Worm (Caenorhabditis elegans): ENCODE data around the gene T27C5.10.

DNA sequence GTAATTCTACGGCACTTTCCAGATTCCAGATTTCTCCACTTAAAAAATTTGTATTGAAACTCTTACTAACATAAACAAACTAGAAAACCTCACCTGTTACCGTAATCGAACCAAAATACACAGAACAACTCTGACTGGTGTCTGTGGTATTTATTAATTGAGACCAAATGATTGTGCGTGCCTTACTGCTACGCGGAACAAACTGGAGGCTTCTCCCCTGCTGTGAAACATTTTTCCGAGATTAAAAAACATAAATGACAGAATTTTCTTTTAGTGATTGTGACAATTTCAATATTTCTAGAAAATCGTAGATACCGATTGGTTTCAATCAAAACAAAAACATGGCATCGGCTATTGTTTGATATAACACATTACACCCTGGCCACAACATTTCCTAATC, 19.9 kb upstream of the T27C5.10 start:
- TF ChIP-seq let-607 (tag; optimal IDR thresholded peaks at IDR 0.05): no peak
- no peak for TF ChIP-seq pha-4 (tag; optimal IDR thresholded peaks at IDR 0.05)
- TF ChIP-seq Y95B8A.8 (GFP tag; IDR thresholded peaks at IDR 0.05): no peak
- no peak for TF ChIP-seq attf-3 (GFP tag; conservative IDR thresholded peaks at IDR 0.05)
- TF ChIP-seq hlh-12 (tag; optimal IDR thresholded peaks at IDR 0.05): no peak
- no peak for TF ChIP-seq T26A5.8 (tag; optimal IDR thresholded peaks at IDR 0.05)
- TF ChIP-seq ztf-28 (GFP tag; IDR thresholded peaks at IDR 0.05): no peak
- TF ChIP-seq nhr-179 (tag; optimal IDR thresholded peaks at IDR 0.05): no peak
- no peak for TF ChIP-seq zim-3 (tag; optimal IDR thresholded peaks at IDR 0.05)
- TF ChIP-seq fkh-3 (tag; optimal IDR thresholded peaks at IDR 0.05): no peak

Data from whole organism, young adult.